Worm (Caenorhabditis elegans) whole organism, mixed stage, embryonic: ENCODE data around the gene egas-2.

Experiments used
- mls-2 ChIP-seq: sonication (generic microtip); optimal IDR thresholded peaks from 2 replicates; lab custom pipeline; 2016; ENCODE audit warnings: mild to moderate bottlenecking, missing genetic modification characterization, moderate library complexity, missing compliant biosample characterization
- nhr-237 ChIP-seq: fragments of 150-350 bp; optimal IDR thresholded peaks from 2 replicates; lab custom pipeline; 2014; ENCODE audit warnings: missing biosample characterization, missing genetic modification characterization
- nhr-28 ChIP-seq: fragments of 150-350 bp; optimal IDR thresholded peaks from 2 replicates; lab custom pipeline; 2014; ENCODE audit warnings: missing biosample characterization, missing genetic modification characterization
- nhr-76 ChIP-seq: sonication (generic microtip); optimal IDR thresholded peaks from 2 replicates; lab custom pipeline; 2017; ENCODE audit warnings: missing biosample characterization, missing genetic modification characterization
- unc-39 ChIP-seq: fragments of 150-350 bp; optimal IDR thresholded peaks from 2 replicates; lab custom pipeline; 2014; ENCODE audit warnings: missing biosample characterization, missing genetic modification characterization
- unc-62 ChIP-seq: fragments of 150-350 bp; optimal IDR thresholded peaks from 2 replicates; lab custom pipeline; 2014; ENCODE audit warnings: missing biosample characterization, missing genetic modification reagents, missing genetic modification characterization
- ztf-11 ChIP-seq: fragments of 150-350 bp; optimal IDR thresholded peaks from 2 replicates; lab custom pipeline; 2014; ENCODE audit warnings: missing biosample characterization, missing genetic modification characterization

- TF ChIP-seq nhr-28 (tag; lab: Kevin White, UChicago) (no peak), ztf-11 (tag; lab: Kevin White, UChicago) (no peak), mls-2 (no peak), unc-39 (no peak), nhr-237 (tag; lab: Kevin White, UChicago) (no peak), unc-62 (no peak), nhr-76 (no peak)
These were observed 18.1 kb upstream of the egas-2 start for ce11 chrV:18631966-18632531.
